Worm (Caenorhabditis elegans) whole organism, L4 larva: ENCODE results near the gene ppm-2.

Experiments used
- F26F4.8 ChIP-seq: fragments of 200-800 bp; sonication (Bioruptor generic); conservative IDR thresholded peaks from 2 replicates; pipeline ENCODE4 v1.3.6; 2022; ENCODE audit warnings: missing genetic modification characterization, missing compliant biosample characterization
- F49E8.2 ChIP-seq: sonication (generic microtip); optimal IDR thresholded peaks from 2 replicates; lab custom pipeline; 2016; ENCODE audit warnings: missing compliant biosample characterization, mild to moderate bottlenecking, missing genetic modification characterization, borderline replicate concordance
- T20F7.1 ChIP-seq: fragments of 200-800 bp; sonication (Bioruptor generic); optimal IDR thresholded peaks from 2 replicates; lab custom pipeline; 2018; ENCODE audit warnings: mild to moderate bottlenecking, missing genetic modification characterization, missing compliant biosample characterization
- T26A8.4 ChIP-seq: fragments of 200-800 bp; sonication (Bioruptor generic); IDR thresholded peaks from 2 replicates; pipeline ENCODE4 v1.3.6; 2022; ENCODE audit warnings: missing genetic modification characterization, missing compliant biosample characterization
- Y5F2A.4 ChIP-seq: fragments of 200-800 bp; sonication (Bioruptor generic); optimal IDR thresholded peaks from 2 replicates; lab custom pipeline; 2018; ENCODE audit warnings: mild to moderate bottlenecking, missing genetic modification characterization, missing compliant biosample characterization
- ama-1 ChIP-seq: fragments of 150-350 bp; optimal IDR thresholded peaks from 2 replicates; lab custom pipeline; 2014; ENCODE audit warnings: inconsistent platforms, mixed read lengths
- ceh-32 ChIP-seq: sonication (generic microtip); optimal IDR thresholded peaks from 2 replicates; lab custom pipeline; 2016; ENCODE audit warnings: mild to moderate bottlenecking, missing genetic modification characterization, missing compliant biosample characterization; ENCODE audit not compliant: poor library complexity
- ceh-62 ChIP-seq: sonication (generic microtip); optimal IDR thresholded peaks from 2 replicates; lab custom pipeline; 2017; ENCODE audit warnings: missing biosample characterization, missing genetic modification characterization
- daf-12 ChIP-seq: fragments of 150-350 bp; optimal IDR thresholded peaks from 2 replicates; lab custom pipeline; 2014; ENCODE audit warnings: missing biosample characterization, missing genetic modification reagents, missing genetic modification characterization
- daf-16 ChIP-seq, 3 experiments: sonication (generic microtip); optimal IDR thresholded peaks; 2 replicates each; lab custom pipeline; 2016 to 2017; ENCODE audit warnings: missing genetic modification characterization in 3 of 3, missing genetic modification reagents in 3 of 3, mild to moderate bottlenecking in 2 of 3, missing compliant biosample characterization in 2 of 3, missing biosample characterization in 1 of 3, moderate library complexity in 1 of 3
- daf-8 ChIP-seq: fragments of 200-800 bp; sonication (Bioruptor generic); IDR thresholded peaks from 2 replicates; pipeline ENCODE4 v1.3.6; 2022; ENCODE audit warnings: missing genetic modification characterization, missing compliant biosample characterization
- dmd-6 ChIP-seq: fragments of 200-800 bp; sonication (Bioruptor generic); IDR thresholded peaks from 2 replicates; pipeline ENCODE4 v1.3.6; 2022; ENCODE audit warnings: missing genetic modification reagents, missing genetic modification characterization, missing compliant biosample characterization
- dmd-9 ChIP-seq: fragments of 200-800 bp; sonication (Bioruptor generic); IDR thresholded peaks from 2 replicates; pipeline ENCODE4 v1.3.6; 2022; ENCODE audit warnings: missing genetic modification reagents, missing genetic modification characterization, missing compliant biosample characterization
- dpl-1 ChIP-seq: fragments of 150-350 bp; optimal IDR thresholded peaks from 2 replicates; lab custom pipeline; 2014; ENCODE audit warnings: missing biosample characterization, missing genetic modification reagents, missing genetic modification characterization
- dve-1 ChIP-seq: sonication (generic microtip); optimal IDR thresholded peaks from 2 replicates; lab custom pipeline; 2017; ENCODE audit warnings: antibody characterized with exemption, mild to moderate bottlenecking, missing genetic modification characterization, missing compliant biosample characterization; ENCODE audit not compliant: insufficient read depth
- gei-8 ChIP-seq: fragments of 200-800 bp; sonication (Bioruptor generic); optimal IDR thresholded peaks from 2 replicates; lab custom pipeline; 2018; ENCODE audit warnings: mild to moderate bottlenecking, missing genetic modification characterization, missing compliant biosample characterization
- hlh-11 ChIP-seq: fragments of 200-800 bp; sonication (Bioruptor generic); optimal IDR thresholded peaks from 2 replicates; lab custom pipeline; 2018; ENCODE audit warnings: mild to moderate bottlenecking, missing genetic modification characterization, missing compliant biosample characterization
- hlh-30 ChIP-seq: sonication (generic microtip); optimal IDR thresholded peaks from 2 replicates; lab custom pipeline; 2017; ENCODE audit warnings: antibody characterized with exemption, mild to moderate bottlenecking, missing genetic modification characterization, missing compliant biosample characterization; ENCODE audit not compliant: insufficient read depth
- lim-7 ChIP-seq: fragments of 200-800 bp; sonication (Bioruptor generic); IDR thresholded peaks from 2 replicates; pipeline ENCODE4 v1.3.6; 2022; ENCODE audit warnings: missing genetic modification characterization, missing compliant biosample characterization
- lin-1 ChIP-seq: fragments of 200-800 bp; sonication (Bioruptor generic); IDR thresholded peaks from 2 replicates; pipeline ENCODE4 v1.3.6; 2022; ENCODE audit warnings: missing genetic modification reagents, missing genetic modification characterization, missing compliant biosample characterization
- lin-38 ChIP-seq: fragments of 200-800 bp; sonication (Bioruptor generic); IDR thresholded peaks from 2 replicates; pipeline ENCODE4 v1.3.6; 2022; ENCODE audit warnings: missing genetic modification reagents, missing genetic modification characterization, missing compliant biosample characterization
- lsy-2 ChIP-seq, 2 experiments: fragments of 150-350 bp in 1 of 2; sonication (generic microtip) in 1 of 2; optimal IDR thresholded peaks; 2 replicates each; lab custom pipeline; 2014 to 2017; ENCODE audit warnings: missing biosample characterization in 2 of 2, missing genetic modification characterization in 2 of 2
- madf-9 ChIP-seq: fragments of 200-800 bp; sonication (Bioruptor generic); conservative IDR thresholded peaks from 2 replicates; pipeline ENCODE4 v1.3.6; 2022; ENCODE audit warnings: missing genetic modification reagents, missing genetic modification characterization, missing compliant biosample characterization
- mdl-1 ChIP-seq, 2 experiments: fragments of 150-350 bp in 1 of 2; sonication (generic microtip) in 1 of 2; optimal IDR thresholded peaks; 2 replicates each; lab custom pipeline; 2014 to 2017; ENCODE audit warnings: missing biosample characterization in 2 of 2, missing genetic modification characterization in 2 of 2
- mep-1 ChIP-seq: fragments of 150-350 bp; sonication (generic microtip); optimal IDR thresholded peaks from 3 replicates; lab custom pipeline; 2014; ENCODE audit warnings: missing biosample characterization, missing genetic modification characterization
- nhr-111 ChIP-seq: fragments of 200-800 bp; sonication (Bioruptor generic); optimal IDR thresholded peaks from 2 replicates; lab custom pipeline; 2018; ENCODE audit warnings: mild to moderate bottlenecking, missing genetic modification characterization, missing compliant biosample characterization
- nhr-28 ChIP-seq: fragments of 150-350 bp; optimal IDR thresholded peaks from 2 replicates; lab custom pipeline; 2014; ENCODE audit warnings: missing biosample characterization, missing genetic modification characterization
- nhr-41 ChIP-seq: fragments of 200-800 bp; sonication (Bioruptor generic); IDR thresholded peaks from 2 replicates; pipeline ENCODE4 v1.3.6; 2022; ENCODE audit warnings: missing genetic modification reagents, missing genetic modification characterization, missing compliant biosample characterization
- nhr-42 ChIP-seq: fragments of 200-800 bp; sonication (Bioruptor generic); IDR thresholded peaks from 2 replicates; pipeline ENCODE4 v1.3.6; 2022; ENCODE audit warnings: missing genetic modification characterization, missing compliant biosample characterization
- nhr-48 ChIP-seq: sonication (generic microtip); optimal IDR thresholded peaks from 2 replicates; lab custom pipeline; 2016; ENCODE audit warnings: mild to moderate bottlenecking, missing genetic modification characterization, missing compliant biosample characterization
- nhr-77 ChIP-seq: fragments of 150-350 bp; optimal IDR thresholded peaks from 2 replicates; lab custom pipeline; 2014; ENCODE audit warnings: missing biosample characterization, missing genetic modification characterization
- php-3 ChIP-seq: fragments of 200-800 bp; sonication (Bioruptor generic); IDR thresholded peaks from 2 replicates; pipeline ENCODE4 v1.3.6; 2022; ENCODE audit warnings: missing genetic modification reagents, missing genetic modification characterization, missing compliant biosample characterization
- pqm-1 ChIP-seq: sonication (generic microtip); optimal IDR thresholded peaks from 2 replicates; lab custom pipeline; 2017; ENCODE audit warnings: missing biosample characterization, missing genetic modification characterization
- rbr-2 ChIP-seq: sonication (generic microtip); optimal IDR thresholded peaks from 2 replicates; lab custom pipeline; 2016; ENCODE audit warnings: missing genotype, missing genetic modification characterization, missing compliant biosample characterization
- saeg-2 ChIP-seq: fragments of 200-800 bp; sonication (Bioruptor generic); IDR thresholded peaks from 2 replicates; pipeline ENCODE4 v1.3.6; 2022; ENCODE audit warnings: missing genetic modification reagents, missing genetic modification characterization, missing compliant biosample characterization
- sdz-12 ChIP-seq: fragments of 200-800 bp; sonication (Bioruptor generic); optimal IDR thresholded peaks from 2 replicates; lab custom pipeline; 2018; ENCODE audit warnings: mild to moderate bottlenecking, missing genetic modification characterization, missing compliant biosample characterization
- snpc-1.2 ChIP-seq: fragments of 200-800 bp; sonication (Bioruptor generic); IDR thresholded peaks from 2 replicates; pipeline ENCODE4 v1.3.6; 2022; ENCODE audit warnings: missing genetic modification reagents, missing genetic modification characterization, missing compliant biosample characterization
- snpc-4 ChIP-seq: fragments of 150-350 bp; optimal IDR thresholded peaks from 2 replicates; lab custom pipeline; 2014; ENCODE audit warnings: missing biosample characterization, missing genetic modification characterization
- spr-3 ChIP-seq: fragments of 200-800 bp; sonication (Bioruptor generic); optimal IDR thresholded peaks from 2 replicates; lab custom pipeline; 2018; ENCODE audit warnings: mild to moderate bottlenecking, missing genetic modification characterization, missing compliant biosample characterization
- tag-97 ChIP-seq: fragments of 200-800 bp; sonication (Bioruptor generic); IDR thresholded peaks from 2 replicates; pipeline ENCODE4 v1.3.6; 2022; ENCODE audit warnings: missing genetic modification characterization, missing compliant biosample characterization
- tra-1 ChIP-seq: fragments of 200-800 bp; sonication (Bioruptor generic); IDR thresholded peaks from 2 replicates; pipeline ENCODE4 v1.3.6; 2022; ENCODE audit warnings: missing genetic modification reagents, missing genetic modification characterization, missing compliant biosample characterization
- unc-130 ChIP-seq: sonication (generic microtip); optimal IDR thresholded peaks from 2 replicates; lab custom pipeline; 2016; ENCODE audit warnings: missing genetic modification reagents, missing genetic modification characterization, missing compliant biosample characterization
- zfp-3 ChIP-seq: fragments of 200-800 bp; sonication (Bioruptor generic); conservative IDR thresholded peaks from 2 replicates; pipeline ENCODE4 v1.3.6; 2022; ENCODE audit warnings: missing genetic modification reagents, missing genetic modification characterization, missing compliant biosample characterization
- zip-11 ChIP-seq: fragments of 200-800 bp; sonication (Bioruptor generic); IDR thresholded peaks from 2 replicates; pipeline ENCODE4 v1.3.6; 2022; ENCODE audit warnings: missing genetic modification characterization, missing compliant biosample characterization

ppm-2 gene

DNA sequence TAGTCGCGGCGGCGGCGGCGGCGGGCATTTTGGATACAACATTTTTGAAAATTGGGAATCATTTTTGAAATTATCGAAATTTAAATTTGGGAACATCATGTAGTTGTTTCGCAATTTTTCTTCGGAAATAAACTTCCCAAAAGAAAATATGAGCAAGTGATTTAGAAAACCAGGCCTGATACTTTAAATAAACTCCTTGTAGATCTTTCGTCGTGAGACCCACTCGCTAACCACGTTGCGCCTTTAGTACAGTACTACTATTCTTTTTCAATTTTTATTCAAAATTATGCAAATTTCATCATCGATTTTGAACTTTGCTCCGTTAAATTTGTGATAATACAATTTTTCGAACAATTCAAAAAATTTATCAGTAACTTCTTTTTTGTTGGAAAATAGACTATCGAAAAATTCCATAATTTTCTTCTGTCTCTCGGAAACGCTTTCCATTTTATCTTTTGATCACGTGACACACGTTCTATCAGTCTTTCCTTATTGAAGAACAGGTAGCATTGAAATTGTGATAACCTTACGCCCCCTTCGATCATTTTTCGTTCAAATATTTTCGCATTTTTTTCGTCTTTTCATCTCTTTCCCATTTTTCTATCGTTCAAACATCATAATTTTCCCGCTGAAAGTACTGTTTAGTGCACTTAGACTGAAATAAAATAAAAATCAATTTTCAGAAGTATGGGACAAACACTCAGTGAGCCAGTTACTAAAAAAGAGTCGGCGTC lies at the start of gene ppm-2:
Gene ppm-2, plus strand, starts transcription at position 684 of the 734 bp plus-strand sequence.
- peak; percentile 46; the same call in 1 of the 2 replicates for TF ChIP-seq snpc-1.2
- TF ChIP-seq sdz-12, result no peak
- TF ChIP-seq spr-3 (GFP tag; lab: Kevin White, UChicago), result no peak
- no peak for TF ChIP-seq gei-8 (GFP tag; lab: Kevin White, UChicago)
- TF ChIP-seq rbr-2 (tag; lab: Kevin White, UChicago), result no peak
- TF ChIP-seq snpc-4, result no peak
- no peak for TF ChIP-seq nhr-42 (GFP tag; lab: Robert Waterston, UW)
- no peak for TF ChIP-seq T26A8.4 (GFP tag; lab: Robert Waterston, UW)
- peak; percentile 14 for TF ChIP-seq nhr-77
- TF ChIP-seq php-3, result no peak
- 0 out of 2 replicates have a peak, but pooled peaks have one; percentile 38 for TF ChIP-seq lin-1 (GFP tag; lab: Robert Waterston, UW)
- 0 out of 2 replicates have a peak, but pooled peaks have one; percentile 14 for TF ChIP-seq madf-9
- no peak for TF ChIP-seq ceh-32 (tag; lab: Kevin White, UChicago)
- TF ChIP-seq nhr-28, result peak; percentile 63
- TF ChIP-seq ceh-62 (tag; lab: Kevin White, UChicago), result no peak
- TF ChIP-seq tag-97 (GFP tag; lab: Robert Waterston, UW), result no peak
- peak in 1 of 2 experiments; percentile 47 for TF ChIP-seq lsy-2 (tag; optimal IDR thresholded peaks at IDR 0.05; lab: Kevin White, UChicago)
- peak; percentile 24 for TF ChIP-seq hlh-11 (tag; lab: Kevin White, UChicago)
- no peak for TF ChIP-seq ama-1 (lab: Kevin White, UChicago)
- TF ChIP-seq hlh-30, result peak; percentile 73
- TF ChIP-seq daf-12 (tag; lab: Kevin White, UChicago), result no peak
- no peak for TF ChIP-seq F49E8.2 (tag; lab: Kevin White, UChicago)
- no peak for TF ChIP-seq F26F4.8 (GFP tag; lab: Robert Waterston, UW)
- no peak for TF ChIP-seq zip-11 (GFP tag; lab: Robert Waterston, UW)
- TF ChIP-seq daf-16 (GFP tag; optimal IDR thresholded peaks at IDR 0.05; lab: Kevin White, UChicago), result no peak
- peak; percentile 43 for TF ChIP-seq daf-16 (tag; optimal IDR thresholded peaks at IDR 0.05; lab: Kevin White, UChicago)
- no peak for TF ChIP-seq nhr-48 (tag; lab: Kevin White, UChicago)
- no peak for TF ChIP-seq Y5F2A.4
- peak; percentile 27 for TF ChIP-seq unc-130 (GFP tag; lab: Kevin White, UChicago)
- no peak for TF ChIP-seq daf-8
- no peak for TF ChIP-seq lim-7 (GFP tag; lab: Robert Waterston, UW)
- TF ChIP-seq nhr-41, result no peak
- TF ChIP-seq tra-1, result 0 out of 2 replicates have a peak, but pooled peaks have one; percentile 9
- peak in 1 of 2 experiments; percentile 10 for TF ChIP-seq mdl-1 (tag; optimal IDR thresholded peaks at IDR 0.05; lab: Kevin White, UChicago)
- TF ChIP-seq mep-1, result peak; percentile 13
- TF ChIP-seq pqm-1 (tag; lab: Kevin White, UChicago), result no peak
- TF ChIP-seq T20F7.1 (GFP tag; lab: Kevin White, UChicago), result no peak
- 0 out of 2 replicates have a peak, but pooled peaks have one; percentile 4 for TF ChIP-seq dmd-9 (GFP tag; lab: Robert Waterston, UW)
- TF ChIP-seq zfp-3, result 0 out of 2 replicates have a peak, but pooled peaks have one; percentile 45
- TF ChIP-seq dmd-6, result peak; percentile 77
- TF ChIP-seq saeg-2, result no peak
- no peak for TF ChIP-seq nhr-111 (GFP tag; lab: Kevin White, UChicago)
- TF ChIP-seq dpl-1 (GFP tag; lab: Kevin White, UChicago), result no peak
- TF ChIP-seq lin-38 (GFP tag; lab: Robert Waterston, UW), result peak; percentile 22; the same call in 1 of the 2 replicates
- TF ChIP-seq dve-1 (tag; lab: Kevin White, UChicago), result peak; percentile 55
- TF ChIP-seq, all 104 proteins: peak for 18
